Fruit fly (Drosophila melanogaster) whole organism, pupa: ENCODE measurements around the gene Sirt2.

ENCODE experiments used
- CG10348 ChIP-seq: fragments of 200-800 bp; sonication (Bioruptor generic); IDR thresholded peaks from 2 replicates; pipeline ENCODE4 v1.3.6; 2022; ENCODE audit warnings: missing biosample characterization, missing genetic modification characterization
- CG12605 ChIP-seq: fragments of 200-800 bp; sonication (Bioruptor generic); IDR thresholded peaks from 2 replicates; pipeline ENCODE4 v1.3.6; 2022; ENCODE audit warnings: missing biosample characterization, missing genetic modification characterization
- CG13204 ChIP-seq: fragments of 200-800 bp; sonication (Bioruptor generic); optimal IDR thresholded peaks from 2 replicates; lab custom pipeline; 2018; ENCODE audit warnings: missing biosample characterization, mild to moderate bottlenecking, missing genetic modification characterization, moderate library complexity
- CG14655 ChIP-seq: fragments of 200-800 bp; sonication (Bioruptor generic); optimal IDR thresholded peaks from 3 replicates; lab custom pipeline; 2017; ENCODE audit warnings: mild to moderate bottlenecking, missing biosample characterization, missing genetic modification reagents, missing genetic modification characterization
- CG15710 ChIP-seq: fragments of 200-800 bp; sonication (Bioruptor generic); optimal IDR thresholded peaks from 2 replicates; lab custom pipeline; 2018; ENCODE audit warnings: missing biosample characterization, mild to moderate bottlenecking, missing genetic modification characterization, moderate library complexity
- CG17806 ChIP-seq: fragments of 200-800 bp; sonication (Bioruptor generic); optimal IDR thresholded peaks from 2 replicates; lab custom pipeline; 2018; ENCODE audit warnings: missing biosample characterization, mild to moderate bottlenecking, missing genetic modification characterization, moderate library complexity
- CG32121 ChIP-seq: fragments of 200-800 bp; sonication (Bioruptor generic); IDR thresholded peaks from 2 replicates; pipeline ENCODE4 v1.3.6; 2022; ENCODE audit warnings: missing biosample characterization, missing genetic modification characterization
- CG34367 ChIP-seq: fragments of 200-800 bp; sonication (Bioruptor generic); optimal IDR thresholded peaks from 2 replicates; lab custom pipeline; 2018; ENCODE audit warnings: missing biosample characterization, mild to moderate bottlenecking, missing genetic modification characterization
- CG4496 ChIP-seq: fragments of 200-800 bp; sonication (Bioruptor generic); IDR thresholded peaks from 3 replicates; pipeline ENCODE4 v1.3.6; 2022; ENCODE audit warnings: missing biosample characterization, missing genetic modification characterization
- CG8159 ChIP-seq: fragments of 200-800 bp; sonication (Bioruptor generic); optimal IDR thresholded peaks from 3 replicates; lab custom pipeline; 2018; ENCODE audit warnings: missing biosample characterization, mild to moderate bottlenecking, missing genetic modification characterization, moderate library complexity
- CG8301 ChIP-seq: fragments of 200-800 bp; sonication (Bioruptor generic); optimal IDR thresholded peaks from 2 replicates; lab custom pipeline; 2018; ENCODE audit warnings: missing biosample characterization, mild to moderate bottlenecking, missing genetic modification characterization
- CG9948 ChIP-seq: fragments of 200-800 bp; sonication (Bioruptor generic); optimal IDR thresholded peaks from 2 replicates; lab custom pipeline; 2018; ENCODE audit warnings: missing biosample characterization, mild to moderate bottlenecking, missing genetic modification characterization, moderate library complexity
- D1 ChIP-seq: fragments of 200-800 bp; sonication (Bioruptor generic); optimal IDR thresholded peaks from 2 replicates; lab custom pipeline; 2018; ENCODE audit warnings: missing biosample characterization, mild to moderate bottlenecking, missing genetic modification characterization, moderate library complexity
- EcR ChIP-seq: fragments of 200-800 bp; sonication (Bioruptor generic); optimal IDR thresholded peaks from 3 replicates; lab custom pipeline; 2019; ENCODE audit warnings: missing biosample characterization, missing genetic modification characterization, mild to moderate bottlenecking, moderate library complexity, missing genetic modification reagents
- Ets98B ChIP-seq: fragments of 200-800 bp; sonication (Bioruptor generic); IDR thresholded peaks from 2 replicates; pipeline ENCODE4 v1.3.6; 2022; ENCODE audit warnings: missing biosample characterization, missing genetic modification characterization
- Pif1A ChIP-seq: fragments of 200-800 bp; sonication (Bioruptor generic); optimal IDR thresholded peaks from 3 replicates; lab custom pipeline; 2016; ENCODE audit warnings: missing biosample characterization, missing genetic modification characterization
- Pif1B ChIP-seq: fragments of 200-800 bp; sonication (Bioruptor generic); optimal IDR thresholded peaks from 3 replicates; lab custom pipeline; 2016; ENCODE audit warnings: missing biosample characterization, missing genetic modification characterization
- Snoo ChIP-seq: fragments of 200-800 bp; sonication (Bioruptor generic); optimal IDR thresholded peaks from 3 replicates; lab custom pipeline; 2017; ENCODE audit warnings: missing biosample characterization, mild to moderate bottlenecking, missing genetic modification characterization, inconsistent platforms
- fd96Ca ChIP-seq: fragments of 200-800 bp; sonication (Bioruptor generic); IDR thresholded peaks from 3 replicates; pipeline ENCODE4 v1.3.6; 2022; ENCODE audit warnings: missing biosample characterization, missing genetic modification characterization
- gl ChIP-seq: fragments of 200-800 bp; sonication (Bioruptor generic); optimal IDR thresholded peaks from 2 replicates; lab custom pipeline; 2018; ENCODE audit warnings: missing biosample characterization, mild to moderate bottlenecking, missing genetic modification characterization
- rn ChIP-seq: fragments of 200-800 bp; sonication (Bioruptor generic); IDR thresholded peaks from 2 replicates; pipeline ENCODE4 v1.3.6; 2022; ENCODE audit warnings: missing biosample characterization, missing genetic modification characterization

The Sirt2 gene

dm6 chr3R:20317402-20318165 is 10.7 kb upstream of the Sirt2 start:
- TF ChIP-seq CG13204 (no peak), CG17806 (tag; lab: Kevin White, UChicago) (no peak), CG9948 (no peak), Ets98B (GFP tag; lab: Robert Waterston, UW) (peak; percentile 79), EcR (GFP tag; lab: Kevin White, UChicago) (no peak), fd96Ca (GFP tag; lab: Robert Waterston, UW) (peak; percentile 56; the same call in 2 of the 3 replicates), CG15710 (tag; lab: Kevin White, UChicago) (no peak), rn (GFP tag; lab: Robert Waterston, UW) (no peak), CG12605 (peak; percentile 58), CG32121 (GFP tag; lab: Robert Waterston, UW) (peak; percentile 72), CG14655 (GFP tag; lab: Kevin White, UChicago) (no peak), CG34367 (tag; lab: Kevin White, UChicago) (no peak), CG4496 (peak; percentile 67), CG8159 (tag; lab: Kevin White, UChicago) (no peak), gl (tag; lab: Kevin White, UChicago) (no peak), Pif1B (no peak), CG8301 (tag; lab: Kevin White, UChicago) (no peak), D1 (tag; lab: Kevin White, UChicago) (no peak), Pif1A (GFP tag; lab: Kevin White, UChicago) (no peak), Snoo (tag; lab: Kevin White, UChicago) (no peak)

- TF ChIP-seq Snoo (tag; lab: Kevin White, UChicago) (no peak), CG12605 (0 out of 2 replicates have a peak, but pooled peaks have one; percentile 1), CG15710 (tag; lab: Kevin White, UChicago) (no peak), Pif1B (no peak), CG4496 (no peak)
These were observed 10.0 kb upstream of the Sirt2 start for dm6 chr3R:20318166-20318690.

- TF ChIP-seq CG13204 (no peak), CG8159 (tag; lab: Kevin White, UChicago) (no peak), Snoo (tag; lab: Kevin White, UChicago) (no peak), EcR (GFP tag; lab: Kevin White, UChicago) (no peak), gl (tag; lab: Kevin White, UChicago) (no peak), CG32121 (GFP tag; lab: Robert Waterston, UW) (no peak), D1 (tag; lab: Kevin White, UChicago) (no peak), CG12605 (no peak), Pif1A (GFP tag; lab: Kevin White, UChicago) (no peak), CG9948 (no peak), CG14655 (GFP tag; lab: Kevin White, UChicago) (no peak), CG10348 (GFP tag; lab: Robert Waterston, UW) (no peak)
These were observed 4.4 kb downstream of the Sirt2 start for dm6 chr3R:20332688-20333087.

- no peak for TF ChIP-seq CG17806 (tag; lab: Kevin White, UChicago)
- TF ChIP-seq CG15710 (tag; lab: Kevin White, UChicago) = no peak
- no peak for TF ChIP-seq CG13204
- TF ChIP-seq D1 (tag; lab: Kevin White, UChicago) = no peak
- TF ChIP-seq Pif1B = no peak
- no peak for TF ChIP-seq CG14655 (GFP tag; lab: Kevin White, UChicago)
- TF ChIP-seq, all 21 proteins: peak for 0
These were observed 10.4 kb downstream of the Sirt2 start, which contains the start of gene Ir92a for dm6 chr3R:20338673-20339072. TSS of gene Ir92a (plus strand) at chr3R:20338973.

DNA sequence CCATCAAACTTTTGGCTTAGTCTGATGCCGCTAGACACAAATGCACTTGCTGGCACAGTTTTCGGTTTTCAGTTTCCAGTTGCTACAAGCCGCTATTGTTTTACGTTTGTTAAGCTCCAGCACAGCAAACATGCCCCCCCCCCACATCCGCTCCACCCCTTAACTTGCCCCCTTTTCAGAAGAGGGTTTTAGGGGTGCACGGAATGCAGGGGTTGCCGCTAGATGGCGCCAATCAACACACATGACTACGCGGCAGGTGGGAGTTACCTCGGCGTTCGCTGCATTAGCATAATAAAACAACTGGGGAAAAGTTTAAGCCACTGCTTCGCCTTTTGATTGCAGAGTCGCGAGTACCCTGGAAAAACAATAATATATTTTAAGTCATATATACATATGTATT is 18.6 kb downstream of the Sirt2 start:
- TF ChIP-seq CG32121 (GFP tag; lab: Robert Waterston, UW) (no peak), CG34367 (tag; lab: Kevin White, UChicago) (no peak), CG10348 (GFP tag; lab: Robert Waterston, UW) (no peak), CG4496 (no peak), CG15710 (tag; lab: Kevin White, UChicago) (no peak), CG9948 (no peak), Ets98B (GFP tag; lab: Robert Waterston, UW) (no peak), Pif1A (GFP tag; lab: Kevin White, UChicago) (no peak), CG8301 (tag; lab: Kevin White, UChicago) (no peak), CG13204 (no peak), Snoo (tag; lab: Kevin White, UChicago) (no peak), CG14655 (GFP tag; lab: Kevin White, UChicago) (no peak), EcR (GFP tag; lab: Kevin White, UChicago) (no peak), CG12605 (no peak), fd96Ca (GFP tag; lab: Robert Waterston, UW) (no peak), Pif1B (no peak), CG17806 (tag; lab: Kevin White, UChicago) (no peak), gl (tag; lab: Kevin White, UChicago) (no peak), D1 (tag; lab: Kevin White, UChicago) (no peak), CG8159 (tag; lab: Kevin White, UChicago) (no peak)

DNA sequence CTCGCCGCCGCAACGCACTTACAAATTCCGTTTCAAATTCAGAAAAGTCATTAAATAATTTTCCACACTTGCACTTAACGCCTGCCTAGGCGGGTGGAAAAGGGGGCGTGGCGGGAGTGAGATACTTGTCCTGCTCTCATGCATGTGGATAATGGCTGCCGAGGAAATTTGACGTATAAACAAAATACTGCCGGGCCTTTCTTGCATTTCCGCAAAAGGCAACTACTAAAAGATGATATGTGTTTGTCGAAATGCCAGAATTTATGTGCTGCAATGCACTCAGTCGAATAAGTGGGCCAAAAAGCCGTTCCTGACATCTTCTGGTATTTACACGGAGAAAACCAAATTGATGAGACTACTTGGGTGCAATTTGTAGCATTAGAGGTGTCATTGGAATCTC is 22.0 kb downstream of the Sirt2 start:
- TF ChIP-seq Ets98B (GFP tag; lab: Robert Waterston, UW) = no peak
